Fruit fly (Drosophila melanogaster) whole organism, embryonic: ENCODE results near the gene CG14072.

Source experiments
- ATbp ChIP-seq: fragments of 200-800 bp; sonication (Bioruptor generic); optimal IDR thresholded peaks from 2 replicates; lab custom pipeline; 2017; ENCODE audit warnings: missing biosample characterization, mild to moderate bottlenecking, missing genetic modification characterization, missing genetic modification reagents
- Antp ChIP-seq: fragments of 200-800 bp; sonication (Bioruptor generic); optimal IDR thresholded peaks from 3 replicates; lab custom pipeline; 2016; ENCODE audit warnings: missing biosample characterization, missing genetic modification characterization
- Bdp1 ChIP-seq: fragments of 200-800 bp; sonication (Bioruptor generic); optimal IDR thresholded peaks from 3 replicates; lab custom pipeline; 2016; ENCODE audit warnings: missing biosample characterization, missing genetic modification characterization
- CG10543 ChIP-seq: fragments of 200-800 bp; sonication (Bioruptor generic); optimal IDR thresholded peaks from 3 replicates; lab custom pipeline; 2017; ENCODE audit warnings: missing biosample characterization, mild to moderate bottlenecking, missing genetic modification characterization, moderate library complexity
- CG12071 ChIP-seq: fragments of 200-800 bp; sonication (Bioruptor generic); optimal IDR thresholded peaks from 3 replicates; lab custom pipeline; 2018; ENCODE audit warnings: missing biosample characterization, mild to moderate bottlenecking, missing genetic modification characterization
- CG12104 ChIP-seq: fragments of 200-800 bp; sonication (Bioruptor generic); optimal IDR thresholded peaks from 3 replicates; lab custom pipeline; 2016; ENCODE audit warnings: missing biosample characterization, missing genetic modification characterization
- CG12659 ChIP-seq: fragments of 200-800 bp; sonication (Bioruptor generic); optimal IDR thresholded peaks from 3 replicates; lab custom pipeline; 2017; ENCODE audit warnings: mild to moderate bottlenecking, missing biosample characterization, missing genetic modification reagents, missing genetic modification characterization
- CG15011 ChIP-seq: fragments of 200-800 bp; sonication (Bioruptor generic); optimal IDR thresholded peaks from 3 replicates; lab custom pipeline; 2018; ENCODE audit warnings: missing biosample characterization, mild to moderate bottlenecking, missing genetic modification characterization
- CG15696 ChIP-seq: fragments of 200-800 bp; sonication (Bioruptor generic); optimal IDR thresholded peaks from 2 replicates; lab custom pipeline; 2019; ENCODE audit warnings: missing biosample characterization, mild to moderate bottlenecking, missing genetic modification characterization, moderate library complexity
- CG17359 ChIP-seq: fragments of 200-800 bp; sonication (Bioruptor generic); optimal IDR thresholded peaks from 3 replicates; lab custom pipeline; 2018; ENCODE audit warnings: missing biosample characterization, mild to moderate bottlenecking, missing genetic modification characterization, moderate library complexity
- CG17385 ChIP-seq: fragments of 200-800 bp; sonication (Bioruptor generic); optimal IDR thresholded peaks from 3 replicates; lab custom pipeline; 2018; ENCODE audit warnings: missing biosample characterization, mild to moderate bottlenecking, missing genetic modification characterization
- CG1832 ChIP-seq: fragments of 200-800 bp; sonication (Bioruptor generic); optimal IDR thresholded peaks from 2 replicates; lab custom pipeline; 2017; ENCODE audit warnings: missing biosample characterization, mild to moderate bottlenecking, missing genetic modification characterization, inconsistent platforms
- CG2120 ChIP-seq: fragments of 200-800 bp; sonication (Bioruptor generic); optimal IDR thresholded peaks from 3 replicates; lab custom pipeline; 2016; ENCODE audit warnings: missing biosample characterization, missing genetic modification characterization
- CG2712 ChIP-seq: fragments of 200-800 bp; optimal IDR thresholded peaks from 3 replicates; lab custom pipeline; 2019; ENCODE audit warnings: missing biosample characterization, mild to moderate bottlenecking, missing genetic modification characterization, moderate library complexity
- CG33557 ChIP-seq: fragments of 200-800 bp; sonication (Bioruptor generic); optimal IDR thresholded peaks from 2 replicates; lab custom pipeline; 2019; ENCODE audit warnings: missing biosample characterization, mild to moderate bottlenecking, missing genetic modification characterization, moderate library complexity
- CG3407 ChIP-seq: fragments of 200-800 bp; sonication (Bioruptor generic); optimal IDR thresholded peaks from 2 replicates; lab custom pipeline; 2018; ENCODE audit warnings: missing biosample characterization, mild to moderate bottlenecking, missing genetic modification characterization
- CG3726 ChIP-seq: fragments of 200-800 bp; sonication (Bioruptor generic); IDR thresholded peaks from 3 replicates; pipeline ENCODE4, ENCODE4 v1.3.6; 2022; ENCODE audit warnings: missing biosample characterization, missing genetic modification characterization
- CG6689 ChIP-seq: fragments of 200-800 bp; sonication (Bioruptor generic); IDR thresholded peaks from 2 replicates; pipeline ENCODE4 v1.3.6; 2022; ENCODE audit warnings: missing biosample characterization, missing genetic modification characterization
- CG8290 ChIP-seq, 3 experiments: fragments of 200-800 bp; sonication (Bioruptor generic); optimal IDR thresholded peaks; 2 replicates each; lab custom pipeline; 2016 to 2019; ENCODE audit warnings: missing biosample characterization in 3 of 3, missing genetic modification characterization in 3 of 3, mild to moderate bottlenecking in 2 of 3, moderate library complexity in 1 of 3
- CG8388 ChIP-seq: fragments of 200-800 bp; sonication (Bioruptor generic); optimal IDR thresholded peaks from 2 replicates; lab custom pipeline; 2019; ENCODE audit warnings: missing biosample characterization, mild to moderate bottlenecking, missing genetic modification characterization, moderate library complexity
- CG8944 ChIP-seq: fragments of 200-800 bp; sonication (Bioruptor generic); optimal IDR thresholded peaks from 3 replicates; lab custom pipeline; 2016; ENCODE audit warnings: missing biosample characterization, missing genetic modification characterization
- CG9817 ChIP-seq: fragments of 200-800 bp; sonication (Bioruptor generic); optimal IDR thresholded peaks from 2 replicates; lab custom pipeline; 2018; ENCODE audit warnings: missing biosample characterization, mild to moderate bottlenecking, missing genetic modification characterization, moderate library complexity
- CTCF ChIP-seq: fragments of 200-800 bp; sonication (Bioruptor generic); optimal IDR thresholded peaks from 2 replicates; lab custom pipeline; 2017; ENCODE audit warnings: missing biosample characterization, mild to moderate bottlenecking, missing genetic modification characterization, moderate library complexity
- CoRest ChIP-seq: fragments of 200-800 bp; sonication (Bioruptor generic); optimal IDR thresholded peaks from 3 replicates; lab custom pipeline; 2018; ENCODE audit warnings: missing biosample characterization, mild to moderate bottlenecking, missing genetic modification characterization, moderate library complexity
- Dp ChIP-seq: fragments of 200-800 bp; sonication (Bioruptor generic); optimal IDR thresholded peaks from 2 replicates; lab custom pipeline; 2018; ENCODE audit warnings: missing biosample characterization, mild to moderate bottlenecking, missing genetic modification characterization, moderate library complexity
- Ets97D ChIP-seq: fragments of 200-800 bp; sonication (Bioruptor generic); optimal IDR thresholded peaks from 3 replicates; lab custom pipeline; 2016; ENCODE audit warnings: missing biosample characterization, missing genetic modification characterization
- Fer1 ChIP-seq: fragments of 200-800 bp; sonication (Bioruptor generic); optimal IDR thresholded peaks from 2 replicates; lab custom pipeline; 2017; ENCODE audit warnings: missing biosample characterization, mild to moderate bottlenecking, missing genetic modification characterization
- Fer2 ChIP-seq: fragments of 200-800 bp; sonication (Bioruptor generic); optimal IDR thresholded peaks from 2 replicates; lab custom pipeline; 2018; ENCODE audit warnings: missing biosample characterization, mild to moderate bottlenecking, missing genetic modification characterization, moderate library complexity
- Gug ChIP-seq: fragments of 200-800 bp; sonication (Bioruptor generic); IDR thresholded peaks from 4 replicates; pipeline ENCODE4 v1.3.6; 2022; ENCODE audit warnings: missing biosample characterization, missing genetic modification characterization
- HLH4C ChIP-seq: fragments of 200-800 bp; sonication (Bioruptor generic); IDR thresholded peaks from 3 replicates; pipeline ENCODE4 v1.3.6; 2022; ENCODE audit warnings: missing biosample characterization, missing genetic modification characterization; ENCODE audit not compliant: partially characterized antibody
- Hey ChIP-seq: fragments of 200-800 bp; sonication (Bioruptor generic); optimal IDR thresholded peaks from 3 replicates; lab custom pipeline; 2018; ENCODE audit warnings: missing biosample characterization, mild to moderate bottlenecking, missing genetic modification characterization
- Jarid2 ChIP-seq: fragments of 200-800 bp; sonication (Bioruptor generic); optimal IDR thresholded peaks from 3 replicates; lab custom pipeline; 2017; ENCODE audit warnings: mild to moderate bottlenecking, missing biosample characterization, missing genetic modification reagents, missing genetic modification characterization
- Kr ChIP-seq: fragments of 200-800 bp; sonication (Bioruptor generic); optimal IDR thresholded peaks from 2 replicates; lab custom pipeline; 2017; ENCODE audit warnings: missing biosample characterization, mild to moderate bottlenecking, missing genetic modification characterization
- MBD-R2 ChIP-seq: fragments of 200-800 bp; sonication (Bioruptor generic); IDR thresholded peaks from 2 replicates; pipeline ENCODE4 v1.3.6; 2022; ENCODE audit warnings: missing biosample characterization, missing genetic modification characterization
- Max ChIP-seq: fragments of 200-800 bp; sonication (Bioruptor generic); optimal IDR thresholded peaks from 2 replicates; lab custom pipeline; 2016; ENCODE audit warnings: missing biosample characterization, mild to moderate bottlenecking, missing genetic modification characterization
- Mrtf ChIP-seq: fragments of 200-800 bp; sonication (Bioruptor generic); IDR thresholded peaks from 3 replicates; pipeline ENCODE4 v1.3.6; 2022; ENCODE audit warnings: missing biosample characterization, missing genetic modification characterization
- Taf1 ChIP-seq: fragments of 200-800 bp; sonication (Bioruptor generic); IDR thresholded peaks from 2 replicates; pipeline ENCODE4 v1.3.6; 2022; ENCODE audit warnings: missing biosample characterization, missing genetic modification characterization
- amos ChIP-seq: fragments of 200-800 bp; sonication (Bioruptor generic); IDR thresholded peaks from 2 replicates; pipeline ENCODE4 v1.3.6; 2022; ENCODE audit warnings: missing biosample characterization, missing genetic modification characterization; ENCODE audit not compliant: partially characterized antibody
- ara ChIP-seq: fragments of 200-800 bp; sonication (Bioruptor generic); IDR thresholded peaks from 2 replicates; pipeline ENCODE4 v1.3.6; 2022; ENCODE audit warnings: missing biosample characterization, missing genetic modification characterization
- ase ChIP-seq: fragments of 200-800 bp; sonication (Bioruptor generic); IDR thresholded peaks from 3 replicates; pipeline ENCODE4 v1.3.6; 2022; ENCODE audit warnings: missing biosample characterization, missing genetic modification characterization
- bab2 ChIP-seq: fragments of 200-800 bp; sonication (Bioruptor generic); optimal IDR thresholded peaks from 2 replicates; lab custom pipeline; 2016; ENCODE audit warnings: missing biosample characterization, missing genetic modification characterization
- gsb-n ChIP-seq: fragments of 200-800 bp; sonication (Bioruptor generic); optimal IDR thresholded peaks from 3 replicates; lab custom pipeline; 2018; ENCODE audit warnings: missing biosample characterization, mild to moderate bottlenecking, missing genetic modification characterization
- jumu ChIP-seq: fragments of 200-800 bp; sonication (Bioruptor generic); optimal IDR thresholded peaks from 3 replicates; lab custom pipeline; 2016; ENCODE audit warnings: missing biosample characterization, missing genetic modification characterization
- knrl ChIP-seq: fragments of 200-800 bp; sonication (Bioruptor generic); IDR thresholded peaks from 3 replicates; pipeline ENCODE4 v1.3.6; 2022; ENCODE audit warnings: missing biosample characterization, missing genetic modification characterization; ENCODE audit not compliant: partially characterized antibody
- lab ChIP-seq: fragments of 200-800 bp; sonication (Bioruptor generic); optimal IDR thresholded peaks from 3 replicates; lab custom pipeline; 2017; ENCODE audit warnings: missing biosample characterization, missing genetic modification characterization, mild to moderate bottlenecking, moderate library complexity, missing genetic modification reagents
- pfk ChIP-seq: fragments of 200-800 bp; sonication (Bioruptor generic); optimal IDR thresholded peaks from 2 replicates; lab custom pipeline; 2018; ENCODE audit warnings: missing biosample characterization, mild to moderate bottlenecking, missing genetic modification characterization, moderate library complexity
- row ChIP-seq: fragments of 200-800 bp; sonication (Bioruptor generic); IDR thresholded peaks from 3 replicates; pipeline ENCODE4 v1.3.6; 2022; ENCODE audit warnings: missing biosample characterization, missing genetic modification characterization
- sc ChIP-seq, 3 experiments: fragments of >200 bp in 2 of 3; fragments of 200-800 bp in 1 of 3; sonication (Bioruptor generic) in 1 of 3; optimal IDR thresholded peaks; 2 replicates in 2 of 3; 3 replicates in 1 of 3; lab custom pipeline; 2017; ENCODE audit warnings: mild to moderate bottlenecking in 1 of 3, missing biosample characterization in 1 of 3, missing genetic modification characterization in 1 of 3, missing genetic modification reagents in 1 of 3
- stwl ChIP-seq: fragments of 200-800 bp; sonication (Bioruptor generic); optimal IDR thresholded peaks from 3 replicates; lab custom pipeline; 2018; ENCODE audit warnings: missing biosample characterization, mild to moderate bottlenecking, missing genetic modification characterization, moderate library complexity
- trem ChIP-seq: fragments of 200-800 bp; optimal IDR thresholded peaks from 3 replicates; lab custom pipeline; 2019; ENCODE audit warnings: missing biosample characterization, mild to moderate bottlenecking, missing genetic modification characterization, moderate library complexity

The CG14072 gene

dm6 chr2L:10964493-10964892, 28.0 kb downstream of the CG14072 start (continued):
- no peak for TF ChIP-seq CG8944 (GFP tag; lab: Kevin White, UChicago)
- 0 out of 3 replicates have a peak, but pooled peaks have one; percentile 21 for TF ChIP-seq ase (GFP tag; lab: Robert Waterston, UW)
- peak; percentile 61 for TF ChIP-seq CoRest (tag; lab: Kevin White, UChicago)
- TF ChIP-seq knrl (GFP tag; lab: Robert Waterston, UW): peak; percentile 64; the same call in 1 of the 3 replicates
- TF ChIP-seq HLH4C (GFP tag; lab: Robert Waterston, UW): no peak
- TF ChIP-seq Gug (GFP tag; lab: Robert Waterston, UW): no peak
- TF ChIP-seq CG17385 (GFP tag; lab: Kevin White, UChicago): no peak
- no peak for TF ChIP-seq CG3726 (GFP tag; lab: Robert Waterston, UW)
- TF ChIP-seq CG10543: peak; percentile 1
- peak; percentile 93 for TF ChIP-seq stwl (tag; lab: Kevin White, UChicago)
- TF ChIP-seq pfk: peak; percentile 40
- TF ChIP-seq CG3407 (GFP tag; lab: Kevin White, UChicago): no peak
- TF ChIP-seq CG2120: no peak
- TF ChIP-seq jumu: no peak
- TF ChIP-seq Taf1 (GFP tag; lab: Robert Waterston, UW): no peak
- no peak for TF ChIP-seq row
- TF ChIP-seq CG8290 (GFP tag; optimal IDR thresholded peaks at IDR 0.05; lab: Kevin White, UChicago): peak; percentile 68
- TF ChIP-seq CG8290 (tag; optimal IDR thresholded peaks at IDR 0.05; lab: Kevin White, UChicago): peak; percentile 64 to 83
- no peak for TF ChIP-seq CG12071 (GFP tag; lab: Kevin White, UChicago)
- no peak for TF ChIP-seq lab (GFP tag; lab: Kevin White, UChicago)
- TF ChIP-seq CG12104 (GFP tag; lab: Kevin White, UChicago): no peak
- peak; percentile 14 for TF ChIP-seq Bdp1
- TF ChIP-seq Ets97D (GFP tag; lab: Kevin White, UChicago): peak; percentile 88
- TF ChIP-seq CG17359 (tag; lab: Kevin White, UChicago): peak; percentile 6
- TF ChIP-seq Hey (tag; lab: Kevin White, UChicago): no peak
- no peak for TF ChIP-seq Mrtf (GFP tag; lab: Robert Waterston, UW)
- peak; percentile 75 for TF ChIP-seq CTCF (GFP tag; lab: Kevin White, UChicago)
- TF ChIP-seq CG9817 (tag; lab: Kevin White, UChicago): peak; percentile 42
- TF ChIP-seq CG33557: peak; percentile 56
- TF ChIP-seq Antp (GFP tag; lab: Kevin White, UChicago): no peak
- no peak for TF ChIP-seq CG6689 (GFP tag; lab: Robert Waterston, UW)
- no peak for TF ChIP-seq CG1832 (GFP tag; lab: Kevin White, UChicago)
- no peak for TF ChIP-seq Max (GFP tag; lab: Kevin White, UChicago)
- TF ChIP-seq Kr: no peak
- TF ChIP-seq bab2 (GFP tag; lab: Kevin White, UChicago): no peak
- TF ChIP-seq CG15696 (tag; lab: Kevin White, UChicago): peak; percentile 14
- no peak for TF ChIP-seq ATbp (GFP tag; lab: Kevin White, UChicago)
- no peak for TF ChIP-seq Fer2 (tag; lab: Kevin White, UChicago)
- TF ChIP-seq MBD-R2 (GFP tag; lab: Robert Waterston, UW): peak; percentile 36; the same call in 1 of the 2 replicates
- peak; percentile 31 for TF ChIP-seq Dp (GFP tag; lab: Kevin White, UChicago)
- no peak for TF ChIP-seq amos (GFP tag; lab: Robert Waterston, UW)
- TF ChIP-seq CG15011 (GFP tag; lab: Kevin White, UChicago): no peak
- TF ChIP-seq sc (optimal IDR thresholded peaks at IDR 0.05; lab: Kevin White, UChicago): no peak
- TF ChIP-seq sc (GFP tag; optimal IDR thresholded peaks at IDR 0.05; lab: Kevin White, UChicago): no peak
- peak; percentile 29 for TF ChIP-seq gsb-n (tag; lab: Kevin White, UChicago)
- no peak for TF ChIP-seq Jarid2 (GFP tag; lab: Kevin White, UChicago)
- TF ChIP-seq CG12659 (GFP tag; lab: Kevin White, UChicago): peak; percentile 42
- peak; percentile 71 for TF ChIP-seq trem
- no peak; the same call in 1 of the 2 replicates for TF ChIP-seq ara (GFP tag; lab: Robert Waterston, UW)
- peak; percentile 61 for TF ChIP-seq CG2712 (tag; lab: Kevin White, UChicago)
- peak; percentile 24 for TF ChIP-seq CG8388 (GFP tag; lab: Kevin White, UChicago)
- TF ChIP-seq Fer1 (GFP tag; lab: Kevin White, UChicago): no peak
